Fruit fly (Drosophila melanogaster): ENCODE data around the gene Efa6.

DNA sequence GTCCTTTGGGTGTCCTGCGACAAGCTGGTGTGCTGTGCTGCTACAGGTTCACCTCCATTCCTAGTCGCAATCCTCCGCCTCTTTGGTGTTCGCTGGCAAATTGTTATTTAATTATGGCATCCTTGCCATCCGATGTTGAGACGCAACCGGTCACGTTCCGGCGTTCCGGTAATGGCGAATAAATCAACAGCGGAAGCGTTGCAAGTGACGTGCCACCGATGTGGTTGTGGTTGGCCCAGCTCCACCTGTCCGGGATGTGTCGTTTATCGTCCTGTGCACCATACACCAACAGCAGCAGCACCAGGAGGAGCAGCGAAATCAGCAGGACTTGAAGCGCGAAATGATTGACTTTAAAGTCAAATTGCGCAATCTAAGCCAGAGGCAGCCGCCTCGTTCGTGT, 62.3 kb downstream of the Efa6 start:
- TF ChIP-seq Hr83 (GFP tag; optimal IDR thresholded peaks at IDR 0.05; ENCODE audit: poor library complexity, severe bottlenecking) (no peak), usp (GFP tag; optimal IDR thresholded peaks at IDR 0.05) (no peak), Hnf4 (GFP tag; optimal IDR thresholded peaks at IDR 0.05) (no peak), lola (GFP tag; optimal IDR thresholded peaks at IDR 0.05) (no peak), Rel (GFP tag; optimal IDR thresholded peaks at IDR 0.05) (no peak), Rel (tag; optimal IDR thresholded peaks at IDR 0.05) (no peak), Mio (GFP tag; optimal IDR thresholded peaks at IDR 0.05) (no peak), psq (GFP tag; optimal IDR thresholded peaks at IDR 0.05) (no peak), Abd-B (GFP tag; optimal IDR thresholded peaks at IDR 0.05) (no peak)
